Worm (Caenorhabditis elegans) whole organism, L4 larva: ENCODE measurements around the gene pges-2.

ENCODE experiments used
- R02D3.7 ChIP-seq: fragments of 150-350 bp; sonication (generic microtip); optimal IDR thresholded peaks from 3 replicates; lab custom pipeline; 2014; ENCODE audit warnings: missing biosample characterization, missing genetic modification characterization
- ama-1 ChIP-seq: fragments of 150-350 bp; optimal IDR thresholded peaks from 2 replicates; lab custom pipeline; 2014; ENCODE audit warnings: inconsistent platforms, mixed read lengths
- snpc-4 ChIP-seq: fragments of 150-350 bp; optimal IDR thresholded peaks from 2 replicates; lab custom pipeline; 2014; ENCODE audit warnings: missing biosample characterization, missing genetic modification characterization

DNA sequence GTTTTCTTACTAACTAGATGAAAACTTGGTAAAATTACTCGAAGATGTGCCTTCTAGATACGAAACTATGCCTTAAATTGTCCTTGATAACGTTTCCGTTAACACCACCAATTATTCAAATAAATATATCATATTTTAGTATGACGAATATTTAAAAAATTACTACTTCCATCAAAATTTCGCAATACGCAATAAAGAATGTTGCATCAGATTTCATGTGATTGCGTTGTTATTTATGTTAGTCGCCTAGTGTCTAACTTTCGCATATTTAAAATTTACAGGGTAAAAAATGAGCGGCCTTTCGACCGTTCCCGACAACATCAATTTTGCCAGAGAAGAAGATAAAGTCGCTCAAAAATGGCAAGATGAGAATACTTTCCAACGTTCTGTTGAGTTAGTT, 736 bp upstream of the pges-2 start, which contains the start of gene iars-1:
- TF ChIP-seq R02D3.7 (no peak), ama-1 (lab: Kevin White, UChicago) (no peak), snpc-4 (tag; lab: Kevin White, UChicago) (no peak)
